Worm (Caenorhabditis elegans) whole organism, late embryonic: ENCODE measurements around the gene Y11D7A.19.

Source experiments
- ceh-48 ChIP-seq: sonication (generic microtip); optimal IDR thresholded peaks from 2 replicates; lab custom pipeline; 2016; ENCODE audit warnings: missing genetic modification characterization, inconsistent platforms, missing compliant biosample characterization
- che-1 ChIP-seq: sonication (generic microtip); optimal IDR thresholded peaks from 2 replicates; lab custom pipeline; 2016; ENCODE audit warnings: mild to moderate bottlenecking, missing genetic modification characterization, missing compliant biosample characterization
- dmd-4 ChIP-seq: sonication (generic microtip); optimal IDR thresholded peaks from 2 replicates; lab custom pipeline; 2016; ENCODE audit warnings: borderline replicate concordance, missing genetic modification characterization, missing compliant biosample characterization
- elt-2 ChIP-seq: sonication (generic microtip); optimal IDR thresholded peaks from 2 replicates; lab custom pipeline; 2016; ENCODE audit warnings: missing genetic modification reagents, missing genetic modification characterization, missing compliant biosample characterization
- ets-4 ChIP-seq: sonication (generic microtip); optimal IDR thresholded peaks from 2 replicates; lab custom pipeline; 2016; ENCODE audit warnings: missing genetic modification characterization, missing compliant biosample characterization
- gmeb-2 ChIP-seq: sonication (generic microtip); optimal IDR thresholded peaks from 2 replicates; lab custom pipeline; 2016; ENCODE audit warnings: missing genetic modification characterization, inconsistent platforms, missing compliant biosample characterization
- nhr-11 ChIP-seq: fragments of 150-350 bp; optimal IDR thresholded peaks from 2 replicates; lab custom pipeline; 2014; ENCODE audit warnings: missing biosample characterization, missing genetic modification characterization
- pqm-1 ChIP-seq: sonication (generic microtip); optimal IDR thresholded peaks from 2 replicates; lab custom pipeline; 2016; ENCODE audit warnings: missing genetic modification characterization, missing compliant biosample characterization
- ztf-16 ChIP-seq: sonication (generic microtip); optimal IDR thresholded peaks from 2 replicates; lab custom pipeline; 2017; ENCODE audit warnings: missing genetic modification characterization, missing compliant biosample characterization

ce11 chrIV:9299145-9299544 lies 32.8 kb upstream of the Y11D7A.19 start, which contains the start of gene F49C12.2:
- TF ChIP-seq che-1 (tag; lab: Kevin White, UChicago): no peak
- TF ChIP-seq gmeb-2: no peak
- TF ChIP-seq dmd-4 (tag; lab: Kevin White, UChicago): no peak
- no peak for TF ChIP-seq ets-4 (tag; lab: Kevin White, UChicago)
- no peak for TF ChIP-seq ceh-48 (tag; lab: Kevin White, UChicago)
- TF ChIP-seq nhr-11 (tag; lab: Kevin White, UChicago): no peak
- no peak for TF ChIP-seq ztf-16 (tag; lab: Kevin White, UChicago)
- TF ChIP-seq elt-2 (tag; lab: Kevin White, UChicago): no peak
- TF ChIP-seq pqm-1 (tag; lab: Kevin White, UChicago): no peak
